Fruit fly (Drosophila melanogaster) whole organism, embryonic: ENCODE data around the gene rdog.

Experiments
- Abd-B ChIP-seq: fragments of 200-800 bp; sonication (Bioruptor generic); optimal IDR thresholded peaks from 2 replicates; lab custom pipeline; 2018; ENCODE audit warnings: missing biosample characterization, mild to moderate bottlenecking, missing genetic modification characterization, moderate library complexity
- Awh ChIP-seq: fragments of 200-800 bp; sonication (Bioruptor generic); IDR thresholded peaks from 2 replicates; pipeline ENCODE4, ENCODE4 v1.3.6; 2022; ENCODE audit warnings: missing biosample characterization, missing genetic modification characterization
- CG10366 ChIP-seq: fragments of 200-800 bp; sonication (Bioruptor generic); IDR thresholded peaks from 2 replicates; pipeline ENCODE4 v1.3.6; 2022; ENCODE audit warnings: missing biosample characterization, missing genetic modification characterization
- CG10654 ChIP-seq: fragments of 200-800 bp; sonication (Bioruptor generic); optimal IDR thresholded peaks from 2 replicates; lab custom pipeline; 2016; ENCODE audit warnings: missing biosample characterization, missing genetic modification characterization
- CG11723 ChIP-seq: fragments of 200-800 bp; sonication (Bioruptor generic); optimal IDR thresholded peaks from 2 replicates; lab custom pipeline; 2017; ENCODE audit warnings: missing biosample characterization, mild to moderate bottlenecking, missing genetic modification characterization
- CG13287 ChIP-seq: fragments of 200-800 bp; sonication (Bioruptor generic); IDR thresholded peaks from 2 replicates; pipeline ENCODE4 v1.3.6; 2022; ENCODE audit warnings: missing biosample characterization, missing genetic modification characterization; ENCODE audit not compliant: partially characterized antibody
- CG13424 ChIP-seq: fragments of 200-800 bp; sonication (Bioruptor generic); optimal IDR thresholded peaks from 2 replicates; lab custom pipeline; 2019; ENCODE audit warnings: missing biosample characterization, mild to moderate bottlenecking, missing genetic modification characterization, moderate library complexity
- CG13894 ChIP-seq: fragments of 200-800 bp; sonication (Bioruptor generic); optimal IDR thresholded peaks from 3 replicates; lab custom pipeline; 2018; ENCODE audit warnings: missing biosample characterization, mild to moderate bottlenecking, missing genetic modification characterization, moderate library complexity
- CG1792 ChIP-seq: fragments of 200-800 bp; sonication (Bioruptor generic); optimal IDR thresholded peaks from 2 replicates; lab custom pipeline; 2016; ENCODE audit warnings: missing biosample characterization, missing genetic modification characterization
- CG18476 ChIP-seq: fragments of 200-800 bp; sonication (Bioruptor generic); optimal IDR thresholded peaks from 2 replicates; lab custom pipeline; 2016; ENCODE audit warnings: missing biosample characterization, mild to moderate bottlenecking, missing genetic modification characterization
- CG18599 ChIP-seq: fragments of 200-800 bp; sonication (Bioruptor generic); optimal IDR thresholded peaks from 3 replicates; lab custom pipeline; 2017; ENCODE audit warnings: missing biosample characterization, missing genetic modification characterization, mild to moderate bottlenecking, moderate library complexity, missing genetic modification reagents
- CG2116 ChIP-seq: fragments of 200-800 bp; sonication (Bioruptor generic); optimal IDR thresholded peaks from 3 replicates; lab custom pipeline; 2018; ENCODE audit warnings: missing biosample characterization, mild to moderate bottlenecking, missing genetic modification characterization
- CG31224 ChIP-seq: fragments of 200-800 bp; sonication (Bioruptor generic); IDR thresholded peaks from 2 replicates; pipeline ENCODE4 v1.3.6; 2022; ENCODE audit warnings: missing biosample characterization, missing genetic modification characterization
- CG4282 ChIP-seq: fragments of 200-800 bp; sonication (Bioruptor generic); optimal IDR thresholded peaks from 2 replicates; lab custom pipeline; 2016; ENCODE audit warnings: missing biosample characterization, missing genetic modification characterization
- CG5245 ChIP-seq: fragments of 200-800 bp; sonication (Bioruptor generic); optimal IDR thresholded peaks from 3 replicates; lab custom pipeline; 2016; ENCODE audit warnings: missing biosample characterization, missing genetic modification characterization
- CG6854 ChIP-seq: fragments of 200-800 bp; sonication (Bioruptor generic); optimal IDR thresholded peaks from 3 replicates; lab custom pipeline; 2017; ENCODE audit warnings: missing biosample characterization, mild to moderate bottlenecking, missing genetic modification characterization
- CG7357 ChIP-seq: fragments of 200-800 bp; sonication (Bioruptor generic); IDR thresholded peaks from 3 replicates; pipeline ENCODE4 v1.3.6; 2022; ENCODE audit warnings: missing biosample characterization, missing genetic modification characterization
- CG7556 ChIP-seq: fragments of 200-800 bp; sonication (Bioruptor generic); optimal IDR thresholded peaks from 2 replicates; lab custom pipeline; 2017; ENCODE audit warnings: missing biosample characterization, mild to moderate bottlenecking, missing genetic modification characterization
- CG7928 ChIP-seq: fragments of 200-800 bp; sonication (Bioruptor generic); optimal IDR thresholded peaks from 2 replicates; lab custom pipeline; 2017; ENCODE audit warnings: missing biosample characterization, mild to moderate bottlenecking, missing genetic modification characterization
- CG8290 ChIP-seq, 3 experiments: fragments of 200-800 bp; sonication (Bioruptor generic); optimal IDR thresholded peaks; 2 replicates each; lab custom pipeline; 2016 to 2019; ENCODE audit warnings: missing biosample characterization in 3 of 3, missing genetic modification characterization in 3 of 3, mild to moderate bottlenecking in 2 of 3, moderate library complexity in 1 of 3
- Camta ChIP-seq: fragments of 200-800 bp; sonication (Bioruptor generic); optimal IDR thresholded peaks from 2 replicates; lab custom pipeline; 2016; ENCODE audit warnings: missing biosample characterization, missing genetic modification characterization
- Deaf1 ChIP-seq: fragments of 200-800 bp; optimal IDR thresholded peaks from 3 replicates; lab custom pipeline; 2019; ENCODE audit warnings: missing biosample characterization, mild to moderate bottlenecking, missing genetic modification characterization, moderate library complexity
- Doc2 ChIP-seq: fragments of 200-800 bp; sonication (Bioruptor generic); IDR thresholded peaks from 2 replicates; pipeline ENCODE4 v1.3.6; 2022; ENCODE audit warnings: missing biosample characterization, missing genetic modification characterization
- Drgx ChIP-seq: fragments of 200-800 bp; sonication (Bioruptor generic); IDR thresholded peaks from 2 replicates; pipeline ENCODE4 v1.3.6; 2022; ENCODE audit warnings: missing biosample characterization, missing genetic modification characterization
- HHEX ChIP-seq: fragments of 200-800 bp; sonication (Bioruptor generic); optimal IDR thresholded peaks from 3 replicates; lab custom pipeline; 2017; ENCODE audit warnings: missing biosample characterization, mild to moderate bottlenecking, missing genetic modification characterization, missing genetic modification reagents
- HLH3B ChIP-seq: fragments of 200-800 bp; sonication (Bioruptor generic); IDR thresholded peaks from 2 replicates; pipeline ENCODE4 v1.3.6; 2022; ENCODE audit warnings: missing biosample characterization, missing genetic modification characterization
- HLH4C ChIP-seq: fragments of 200-800 bp; sonication (Bioruptor generic); IDR thresholded peaks from 3 replicates; pipeline ENCODE4 v1.3.6; 2022; ENCODE audit warnings: missing biosample characterization, missing genetic modification characterization; ENCODE audit not compliant: partially characterized antibody
- Mrtf ChIP-seq: fragments of 200-800 bp; sonication (Bioruptor generic); IDR thresholded peaks from 3 replicates; pipeline ENCODE4 v1.3.6; 2022; ENCODE audit warnings: missing biosample characterization, missing genetic modification characterization
- Nf-YA ChIP-seq: fragments of 200-800 bp; sonication (Bioruptor generic); IDR thresholded peaks from 2 replicates; pipeline ENCODE4 v1.3.6; 2022; ENCODE audit warnings: missing biosample characterization, missing genetic modification characterization
- Oli ChIP-seq: fragments of 200-800 bp; sonication (Bioruptor generic); optimal IDR thresholded peaks from 2 replicates; lab custom pipeline; 2018; ENCODE audit warnings: missing biosample characterization, mild to moderate bottlenecking, missing genetic modification characterization, moderate library complexity
- Optix ChIP-seq: fragments of 200-800 bp; sonication (Bioruptor generic); IDR thresholded peaks from 3 replicates; pipeline ENCODE4 v1.3.6; 2022; ENCODE audit warnings: missing biosample characterization, missing genetic modification characterization
- Poxn ChIP-seq: fragments of 200-800 bp; sonication (Bioruptor generic); IDR thresholded peaks from 2 replicates; pipeline ENCODE4 v1.3.6; 2022; ENCODE audit warnings: missing biosample characterization, missing genetic modification characterization
- Side ChIP-seq: fragments of 200-800 bp; sonication (Bioruptor generic); optimal IDR thresholded peaks from 2 replicates; lab custom pipeline; 2016; ENCODE audit warnings: missing biosample characterization, missing genetic modification characterization
- Sox102F ChIP-seq: fragments of 200-800 bp; sonication (Bioruptor generic); optimal IDR thresholded peaks from 2 replicates; lab custom pipeline; 2018; ENCODE audit warnings: missing biosample characterization, mild to moderate bottlenecking, missing genetic modification characterization, moderate library complexity
- Xrp1 ChIP-seq: fragments of 200-800 bp; sonication (Bioruptor generic); IDR thresholded peaks from 2 replicates; pipeline ENCODE4 v1.3.6; 2022; ENCODE audit warnings: missing biosample characterization, missing genetic modification characterization
- bigmax ChIP-seq: fragments of 200-800 bp; sonication (Bioruptor generic); optimal IDR thresholded peaks from 2 replicates; lab custom pipeline; 2018; ENCODE audit warnings: missing biosample characterization, mild to moderate bottlenecking, missing genetic modification characterization
- cg ChIP-seq: fragments of 200-800 bp; sonication (Bioruptor generic); optimal IDR thresholded peaks from 3 replicates; lab custom pipeline; 2019; ENCODE audit warnings: missing biosample characterization, mild to moderate bottlenecking, missing genetic modification characterization, moderate library complexity
- chinmo ChIP-seq: fragments of 200-800 bp; sonication (Bioruptor generic); IDR thresholded peaks from 4 replicates; pipeline ENCODE4 v1.3.6; 2022; ENCODE audit warnings: missing biosample characterization, missing genetic modification characterization; ENCODE audit not compliant: partially characterized antibody
- crol ChIP-seq: fragments of 200-800 bp; sonication (Bioruptor generic); IDR thresholded peaks from 2 replicates; pipeline ENCODE4 v1.3.6; 2022; ENCODE audit warnings: missing biosample characterization, missing genetic modification characterization
- dimm ChIP-seq: fragments of 200-800 bp; sonication (Bioruptor generic); IDR thresholded peaks from 2 replicates; pipeline ENCODE4 v1.3.6; 2022; ENCODE audit warnings: missing biosample characterization, missing genetic modification characterization
- esg ChIP-seq: fragments of 200-800 bp; sonication (Bioruptor generic); conservative IDR thresholded peaks from 2 replicates; pipeline ENCODE4 v1.3.6; 2022; ENCODE audit warnings: missing biosample characterization, missing genetic modification characterization
- exex ChIP-seq: fragments of 200-800 bp; sonication (Bioruptor generic); optimal IDR thresholded peaks from 4 replicates; lab custom pipeline; 2018; ENCODE audit warnings: missing biosample characterization, mild to moderate bottlenecking, missing genetic modification characterization, moderate library complexity
- gsb ChIP-seq: fragments of 200-800 bp; sonication (Bioruptor generic); IDR thresholded peaks from 2 replicates; pipeline ENCODE4 v1.3.6; 2022; ENCODE audit warnings: missing biosample characterization, missing genetic modification characterization
- hb ChIP-seq: fragments of 200-800 bp; sonication (Bioruptor generic); IDR thresholded peaks from 3 replicates; pipeline ENCODE4 v1.3.6; 2022; ENCODE audit warnings: missing biosample characterization, missing genetic modification characterization; ENCODE audit not compliant: partially characterized antibody
- hkb ChIP-seq, 2 experiments: fragments of 200-800 bp in 1 of 2; fragments of >200 bp in 1 of 2; sonication (Bioruptor generic) in 1 of 2; IDR thresholded peaks in 1 of 2; optimal IDR thresholded peaks in 1 of 2; 2 replicates each; pipeline versions ENCODE4 v1.3.6 to Lab custom; 2017 to 2022; ENCODE audit warnings: missing biosample characterization in 1 of 2, missing genetic modification characterization in 1 of 2
- hth ChIP-seq: fragments of >200 bp; optimal IDR thresholded peaks from 2 replicates; lab custom pipeline; 2017; ENCODE audit warnings: inconsistent platforms
- pum ChIP-seq: fragments of 200-800 bp; sonication (Bioruptor generic); optimal IDR thresholded peaks from 2 replicates; lab custom pipeline; 2016; ENCODE audit warnings: missing biosample characterization, missing genetic modification characterization
- ro ChIP-seq: fragments of 200-800 bp; sonication (Bioruptor generic); IDR thresholded peaks from 2 replicates; pipeline ENCODE4 v1.3.6; 2022; ENCODE audit warnings: missing biosample characterization, missing genetic modification characterization
- toy ChIP-seq: fragments of 200-800 bp; sonication (Bioruptor generic); IDR thresholded peaks from 2 replicates; pipeline ENCODE4 v1.3.6; 2022; ENCODE audit warnings: missing biosample characterization, missing genetic modification characterization
- ttk ChIP-seq: fragments of 200-800 bp; sonication (Bioruptor generic); IDR thresholded peaks from 2 replicates; pipeline ENCODE4 v2.1.2; 2022; ENCODE audit warnings: missing biosample characterization, missing genetic modification characterization

Gene rdog

dm6 chr3R:29130902-29131621, 26.9 kb upstream of the rdog start, which contains the start of the genes dgt6 and Vha100-1 (continued):
- TF ChIP-seq esg (GFP tag; lab: Robert Waterston, UW) = no peak
- no peak for TF ChIP-seq Doc2 (GFP tag; lab: Robert Waterston, UW)
- no peak for TF ChIP-seq dimm (GFP tag; lab: Robert Waterston, UW)
- no peak for TF ChIP-seq Sox102F (GFP tag; lab: Kevin White, UChicago)
- TF ChIP-seq CG4282 (GFP tag; lab: Kevin White, UChicago) = no peak
- TF ChIP-seq CG13424 (tag; lab: Kevin White, UChicago) = peak; percentile 21
- TF ChIP-seq CG10654 (GFP tag; lab: Kevin White, UChicago) = peak; percentile 22
- TF ChIP-seq CG8290 (GFP tag; optimal IDR thresholded peaks at IDR 0.05; lab: Kevin White, UChicago) = no peak
- TF ChIP-seq CG8290 (tag; optimal IDR thresholded peaks at IDR 0.05; lab: Kevin White, UChicago) = no peak
- TF ChIP-seq Drgx (GFP tag; lab: Robert Waterston, UW) = no peak
- peak; percentile 57 for TF ChIP-seq CG2116 (GFP tag; lab: Kevin White, UChicago)
- TF ChIP-seq gsb (GFP tag; lab: Robert Waterston, UW) = no peak
- TF ChIP-seq CG7357 (GFP tag; lab: Robert Waterston, UW) = peak; percentile 98
- TF ChIP-seq bigmax (GFP tag; lab: Kevin White, UChicago) = no peak
- TF ChIP-seq pum (GFP tag; lab: Kevin White, UChicago) = no peak
- peak; percentile 4 for TF ChIP-seq exex (tag; lab: Kevin White, UChicago)
- TF ChIP-seq chinmo (GFP tag; lab: Robert Waterston, UW) = no peak
- no peak for TF ChIP-seq hth (lab: Kevin White, UChicago)
- TF ChIP-seq CG10366 (GFP tag; lab: Robert Waterston, UW) = no peak
- TF ChIP-seq CG13287 (GFP tag; lab: Robert Waterston, UW) = peak; percentile 58; the same call in 1 of the 2 replicates
- TF ChIP-seq Camta = no peak
- no peak for TF ChIP-seq CG5245 (GFP tag; lab: Kevin White, UChicago)
- no peak for TF ChIP-seq HLH4C (GFP tag; lab: Robert Waterston, UW)
- no peak for TF ChIP-seq ro
- no peak for TF ChIP-seq HHEX (GFP tag; lab: Kevin White, UChicago)
- no peak for TF ChIP-seq Poxn (GFP tag; lab: Robert Waterston, UW)
- no peak for TF ChIP-seq CG7928
- no peak for TF ChIP-seq ttk
- no peak for TF ChIP-seq hkb (optimal IDR thresholded peaks at IDR 0.05; lab: Kevin White, UChicago)
- no peak for TF ChIP-seq hkb (GFP tag; IDR thresholded peaks at IDR 0.05; lab: Robert Waterston, UW)
- no peak for TF ChIP-seq Nf-YA (GFP tag; lab: Robert Waterston, UW)
- TF ChIP-seq CG1792 (GFP tag; lab: Kevin White, UChicago) = no peak
- no peak for TF ChIP-seq Awh (GFP tag; lab: Robert Waterston, UW)
- no peak for TF ChIP-seq Side
- TF ChIP-seq crol (GFP tag; lab: Robert Waterston, UW) = no peak
- TF ChIP-seq Xrp1 (GFP tag; lab: Robert Waterston, UW) = peak; percentile 40; the same call in 1 of the 2 replicates
- peak; percentile 63 for TF ChIP-seq Deaf1 (tag; lab: Kevin White, UChicago)
- TF ChIP-seq CG7556 (GFP tag; lab: Kevin White, UChicago) = no peak
- TF ChIP-seq CG13894 (tag; lab: Kevin White, UChicago) = no peak
- TF ChIP-seq Optix (GFP tag; lab: Robert Waterston, UW) = no peak
- TF ChIP-seq CG11723 (GFP tag; lab: Kevin White, UChicago) = no peak
- no peak for TF ChIP-seq Abd-B (GFP tag; lab: Kevin White, UChicago)
- no peak for TF ChIP-seq HLH3B (GFP tag; lab: Robert Waterston, UW)
- no peak for TF ChIP-seq CG18599 (GFP tag; lab: Kevin White, UChicago)
- TF ChIP-seq Oli (tag; lab: Kevin White, UChicago) = no peak
- TF ChIP-seq CG18476 (GFP tag; lab: Kevin White, UChicago) = peak; percentile 30
- TF ChIP-seq CG6854 (GFP tag; lab: Kevin White, UChicago) = no peak
- TF ChIP-seq Mrtf (GFP tag; lab: Robert Waterston, UW) = no peak
- no peak for TF ChIP-seq cg (GFP tag; lab: Kevin White, UChicago)
- TF ChIP-seq toy = no peak
- TF ChIP-seq CG31224 (GFP tag; lab: Robert Waterston, UW) = no peak
- TF ChIP-seq hb = no peak
